Worm (Caenorhabditis elegans) whole organism, L4/young adult: Measurements from ENCODE around the gene F28A10.5.

Experiments used
- W03F9.2 ChIP-seq: fragments of 150-350 bp; optimal IDR thresholded peaks from 2 replicates; lab custom pipeline; 2014; ENCODE audit warnings: missing biosample characterization, missing genetic modification characterization
- dao-5 ChIP-seq: sonication (generic microtip); optimal IDR thresholded peaks from 2 replicates; lab custom pipeline; 2016; ENCODE audit warnings: missing genotype, missing genetic modification characterization, moderate library complexity, missing compliant biosample characterization
- him-1 ChIP-seq: sonication (generic microtip); optimal IDR thresholded peaks from 2 replicates; lab custom pipeline; 2016; ENCODE audit warnings: missing genotype, missing genetic modification reagents, missing genetic modification characterization, missing compliant biosample characterization

- TF ChIP-seq dao-5 (tag; lab: Kevin White, UChicago), result no peak
- TF ChIP-seq him-1 (tag; lab: Kevin White, UChicago), result no peak
- no peak for TF ChIP-seq W03F9.2 (tag; lab: Kevin White, UChicago)
Measured at ce11 chrII:848519-848918, 1.9 kb downstream of the F28A10.5 start, which contains the start of the genes acdh-9 and F28A10.13.
